Fruit fly (Drosophila melanogaster): Measurements from ENCODE around the gene Rab18.

DNA sequence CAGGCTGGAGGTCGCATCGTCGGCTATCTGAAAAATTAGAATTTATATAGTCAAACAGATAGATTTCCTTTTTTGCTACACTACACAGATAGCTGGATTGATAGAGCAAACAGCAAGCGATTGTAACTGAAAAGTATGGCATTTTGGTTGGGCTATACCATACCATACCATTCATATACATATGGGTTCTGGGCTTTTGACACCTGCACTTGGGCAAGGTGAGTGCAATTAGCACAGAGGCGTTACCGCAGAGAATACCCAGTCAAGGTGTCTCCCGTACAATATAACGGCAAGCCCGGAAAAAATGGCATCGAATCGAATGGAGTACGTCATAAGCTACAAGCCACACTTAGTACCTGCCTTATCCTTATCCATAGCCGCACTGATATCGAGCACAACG lies 43.2 kb upstream of the Rab18 start:
- TF ChIP-seq CG14711 (tag; optimal IDR thresholded peaks at IDR 0.05), result no peak
- TF ChIP-seq CG7045 (GFP tag; optimal IDR thresholded peaks at IDR 0.05), result no peak
- no peak for TF ChIP-seq cic (GFP tag; optimal IDR thresholded peaks at IDR 0.05)
- TF ChIP-seq CG33017 (tag; optimal IDR thresholded peaks at IDR 0.05), result no peak
- no peak for TF ChIP-seq CG1620 (GFP tag; optimal IDR thresholded peaks at IDR 0.05)
- TF ChIP-seq CG11617 (GFP tag; optimal IDR thresholded peaks at IDR 0.05), result no peak
- TF ChIP-seq cnc (optimal IDR thresholded peaks at IDR 0.05), result no peak
- TF ChIP-seq tj (GFP tag; optimal IDR thresholded peaks at IDR 0.05), result no peak
- no peak for TF ChIP-seq Clk (GFP tag; optimal IDR thresholded peaks at IDR 0.05)
- no peak for TF ChIP-seq pad (GFP tag; optimal IDR thresholded peaks at IDR 0.05)
- TF ChIP-seq Crg-1 (GFP tag; optimal IDR thresholded peaks at IDR 0.05), result no peak
- no peak for TF ChIP-seq CG12768 (GFP tag; optimal IDR thresholded peaks at IDR 0.05)

Data from whole organism, adult.